Worm (Caenorhabditis elegans) whole organism, young adult: ENCODE results near the gene drd-5.

Experiments
- B0019.2 ChIP-seq: fragments of 200-800 bp; sonication (Bioruptor generic); conservative IDR thresholded peaks from 2 replicates; pipeline ENCODE4 v1.3.6; 2022; ENCODE audit warnings: missing genetic modification reagents, missing genetic modification characterization, missing compliant biosample characterization
- B0261.1 ChIP-seq: sonication (generic microtip); optimal IDR thresholded peaks from 2 replicates; lab custom pipeline; 2016; ENCODE audit warnings: mild to moderate bottlenecking, missing genetic modification characterization, moderate library complexity, missing compliant biosample characterization
- F33H1.4 ChIP-seq: fragments of 200-800 bp; sonication (Bioruptor generic); IDR thresholded peaks from 2 replicates; pipeline ENCODE4 v1.3.6; 2022; ENCODE audit warnings: missing genetic modification reagents, missing genetic modification characterization, missing compliant biosample characterization
- T07F8.4 ChIP-seq: sonication (generic microtip); optimal IDR thresholded peaks from 2 replicates; lab custom pipeline; 2016; ENCODE audit warnings: mild to moderate bottlenecking, missing genetic modification characterization, moderate library complexity, missing compliant biosample characterization
- Y53F4B.3 ChIP-seq: fragments of 200-800 bp; sonication (Bioruptor generic); IDR thresholded peaks from 2 replicates; pipeline ENCODE4 v1.3.6; 2022; ENCODE audit warnings: missing genetic modification reagents, missing genetic modification characterization, missing compliant biosample characterization
- Y56A3A.18 ChIP-seq: fragments of 200-800 bp; sonication (Bioruptor generic); IDR thresholded peaks from 2 replicates; pipeline ENCODE4 v1.3.6; 2022; ENCODE audit warnings: missing genetic modification reagents, missing genetic modification characterization, missing compliant biosample characterization
- Y95B8A.8 ChIP-seq: fragments of 200-800 bp; sonication (Bioruptor generic); IDR thresholded peaks from 2 replicates; pipeline ENCODE4 v1.3.6; 2022; ENCODE audit warnings: missing genetic modification reagents, missing genetic modification characterization, missing compliant biosample characterization
- akir-1 ChIP-seq: fragments of 200-800 bp; sonication (Bioruptor generic); optimal IDR thresholded peaks from 2 replicates; lab custom pipeline; 2018; ENCODE audit warnings: mild to moderate bottlenecking, missing genetic modification characterization, moderate library complexity, missing compliant biosample characterization
- ccch-3 ChIP-seq: fragments of 200-800 bp; sonication (Bioruptor generic); optimal IDR thresholded peaks from 2 replicates; lab custom pipeline; 2018; ENCODE audit warnings: mild to moderate bottlenecking, missing genetic modification characterization, missing compliant biosample characterization
- cebp-1 ChIP-seq, 2 experiments: fragments of 200-800 bp in 1 of 2; sonication (Bioruptor generic) in 1 of 2; sonication (generic microtip) in 1 of 2; IDR thresholded peaks in 1 of 2; optimal IDR thresholded peaks in 1 of 2; 2 replicates each; pipeline versions ENCODE4 v1.3.6 to Lab custom; 2017 to 2022; ENCODE audit warnings: missing compliant biosample characterization in 2 of 2, missing genetic modification characterization in 2 of 2, mild to moderate bottlenecking in 1 of 2, missing genetic modification reagents in 1 of 2, moderate library complexity in 1 of 2
- ceh-79 ChIP-seq: sonication (generic microtip); optimal IDR thresholded peaks from 2 replicates; lab custom pipeline; 2017; ENCODE audit warnings: mild to moderate bottlenecking, missing genetic modification characterization, missing compliant biosample characterization
- die-1 ChIP-seq: sonication (generic microtip); optimal IDR thresholded peaks from 2 replicates; lab custom pipeline; 2016; ENCODE audit warnings: missing genotype, mild to moderate bottlenecking, missing genetic modification characterization, missing compliant biosample characterization
- dox-1 ChIP-seq: fragments of 200-800 bp; sonication (Bioruptor generic); IDR thresholded peaks from 2 replicates; pipeline ENCODE4 v1.3.6; 2022; ENCODE audit warnings: missing genetic modification reagents, missing genetic modification characterization, missing compliant biosample characterization
- dpl-1 ChIP-seq: fragments of 150-350 bp; optimal IDR thresholded peaks from 2 replicates; lab custom pipeline; 2014; ENCODE audit warnings: missing biosample characterization, missing genetic modification reagents, missing genetic modification characterization
- ekl-4 ChIP-seq: fragments of 200-800 bp; sonication (Bioruptor generic); IDR thresholded peaks from 2 replicates; pipeline ENCODE4 v1.3.6; 2022; ENCODE audit warnings: missing genetic modification reagents, missing genetic modification characterization, missing compliant biosample characterization
- hsf-1 ChIP-seq: fragments of 200-800 bp; sonication (Bioruptor generic); IDR thresholded peaks from 2 replicates; pipeline ENCODE4 v1.3.6; 2022; ENCODE audit warnings: missing genetic modification reagents, missing genetic modification characterization, missing compliant biosample characterization
- let-607 ChIP-seq, 2 experiments: fragments of 200-800 bp in 1 of 2; sonication (Bioruptor generic) in 1 of 2; sonication (generic microtip) in 1 of 2; optimal IDR thresholded peaks; 2 replicates each; lab custom pipeline; 2016 to 2018; ENCODE audit warnings: mild to moderate bottlenecking in 2 of 2, missing compliant biosample characterization in 2 of 2, missing genetic modification characterization in 2 of 2, moderate library complexity in 2 of 2, missing genotype in 1 of 2
- lin-40 ChIP-seq: sonication (generic microtip); optimal IDR thresholded peaks from 2 replicates; lab custom pipeline; 2016; ENCODE audit warnings: missing genetic modification characterization, mild to moderate bottlenecking, missing compliant biosample characterization, missing genotype, missing genetic modification reagents
- lsl-1 ChIP-seq: fragments of 200-800 bp; sonication (Bioruptor generic); optimal IDR thresholded peaks from 2 replicates; lab custom pipeline; 2018; ENCODE audit warnings: mild to moderate bottlenecking, missing genetic modification characterization, moderate library complexity, missing compliant biosample characterization
- lsy-27 ChIP-seq: sonication (generic microtip); optimal IDR thresholded peaks from 2 replicates; lab custom pipeline; 2017; ENCODE audit warnings: missing genetic modification characterization, mild to moderate bottlenecking, missing compliant biosample characterization, antibody characterized with exemption, missing genotype, borderline replicate concordance; ENCODE audit not compliant: insufficient read depth
- mxl-1 ChIP-seq: sonication (generic microtip); optimal IDR thresholded peaks from 2 replicates; lab custom pipeline; 2016; ENCODE audit warnings: missing genetic modification characterization, missing compliant biosample characterization
- nhr-80 ChIP-seq: sonication (generic microtip); optimal IDR thresholded peaks from 2 replicates; lab custom pipeline; 2016; ENCODE audit warnings: missing genetic modification characterization, missing compliant biosample characterization
- pbrm-1 ChIP-seq: fragments of 200-800 bp; sonication (Bioruptor generic); IDR thresholded peaks from 2 replicates; pipeline ENCODE4 v1.3.6; 2022; ENCODE audit warnings: missing genetic modification reagents, missing genetic modification characterization, missing compliant biosample characterization
- pha-4 ChIP-seq: fragments of 150-350 bp; sonication (generic microtip); optimal IDR thresholded peaks from 2 replicates; lab custom pipeline; 2014; ENCODE audit warnings: missing biosample characterization, missing genetic modification reagents, missing genetic modification characterization
- repo-1 ChIP-seq: sonication (generic microtip); optimal IDR thresholded peaks from 2 replicates; lab custom pipeline; 2017; ENCODE audit warnings: mild to moderate bottlenecking, missing genetic modification characterization, missing compliant biosample characterization
- sdz-38 ChIP-seq: sonication (generic microtip); optimal IDR thresholded peaks from 2 replicates; lab custom pipeline; 2016; ENCODE audit warnings: missing genotype, missing genetic modification characterization, missing compliant biosample characterization
- snpc-1.3 ChIP-seq: sonication (generic microtip); optimal IDR thresholded peaks from 2 replicates; lab custom pipeline; 2017; ENCODE audit warnings: missing genetic modification characterization, mild to moderate bottlenecking, missing compliant biosample characterization, antibody characterized with exemption, moderate library complexity, missing genotype, missing genetic modification reagents; ENCODE audit not compliant: insufficient read depth
- snpc-4 ChIP-seq, 5 experiments: fragments of 150-350 bp in 1 of 5; sonication (generic microtip) in 4 of 5; optimal IDR thresholded peaks; 2 replicates each; lab custom pipeline; 2014 to 2018; ENCODE audit warnings: missing genetic modification characterization in 5 of 5, missing biosample characterization in 3 of 5, antibody characterized with exemption in 2 of 5, mild to moderate bottlenecking in 2 of 5, missing compliant biosample characterization in 2 of 5, missing genotype in 2 of 5, moderate library complexity in 2 of 5, missing genetic modification reagents in 1 of 5
- unc-62 ChIP-seq: fragments of 150-350 bp; optimal IDR thresholded peaks from 2 replicates; lab custom pipeline; 2014; ENCODE audit warnings: missing biosample characterization, missing genetic modification reagents, missing genetic modification characterization
- zfh-2 ChIP-seq: fragments of 200-800 bp; sonication (Bioruptor generic); conservative IDR thresholded peaks from 2 replicates; pipeline ENCODE4 v1.3.6; 2022; ENCODE audit warnings: missing genetic modification reagents, missing genetic modification characterization, missing compliant biosample characterization
- ztf-26 ChIP-seq: sonication (generic microtip); optimal IDR thresholded peaks from 2 replicates; lab custom pipeline; 2017; ENCODE audit warnings: missing genetic modification characterization, missing compliant biosample characterization
- ztf-6 ChIP-seq: fragments of 200-800 bp; sonication (Bioruptor generic); IDR thresholded peaks from 2 replicates; pipeline ENCODE4 v1.3.6; 2022; ENCODE audit warnings: missing genetic modification reagents, missing genetic modification characterization, missing compliant biosample characterization

drd-5 gene

ce11 chrX:8346248-8346647 lies at the start of gene drd-5:
TSS of gene drd-5 (minus strand) at chrX:8346348.
- TF ChIP-seq die-1 (tag; lab: Kevin White, UChicago) (no peak), B0019.2 (GFP tag; lab: Robert Waterston, UW) (no peak), Y53F4B.3 (GFP tag; lab: Robert Waterston, UW) (no peak), ztf-6 (GFP tag; lab: Robert Waterston, UW) (no peak), ccch-3 (GFP tag; lab: Kevin White, UChicago) (no peak), snpc-4 (GFP tag; optimal IDR thresholded peaks at IDR 0.05; lab: Kevin White, UChicago) (no peak), snpc-4 (tag; optimal IDR thresholded peaks at IDR 0.05; lab: Kevin White, UChicago) (no peak), repo-1 (tag; lab: Kevin White, UChicago) (no peak), ztf-26 (no peak)

ce11 chrX:8394279-8394678 lies 48.1 kb upstream of the drd-5 start:
- no peak for TF ChIP-seq Y95B8A.8 (GFP tag; lab: Robert Waterston, UW)
- no peak for TF ChIP-seq pbrm-1 (GFP tag; lab: Robert Waterston, UW)
- TF ChIP-seq sdz-38 (tag; lab: Kevin White, UChicago), result no peak
- no peak for TF ChIP-seq ceh-79 (tag; lab: Kevin White, UChicago)
- no peak for TF ChIP-seq zfh-2 (GFP tag; lab: Robert Waterston, UW)
- TF ChIP-seq snpc-1.3 (tag; lab: Kevin White, UChicago), result no peak
- no peak for TF ChIP-seq B0261.1 (tag; lab: Kevin White, UChicago)
- no peak for TF ChIP-seq dpl-1 (GFP tag; lab: Kevin White, UChicago)
- no peak for TF ChIP-seq F33H1.4 (GFP tag; lab: Robert Waterston, UW)

ce11 chrX:8392539-8392996 lies 46.4 kb upstream of the drd-5 start, which contains the start of gene wrk-1:
TSS of gene wrk-1 (minus strand) at chrX:8392589.
- peak; percentile 65 for TF ChIP-seq nhr-80 (tag; lab: Kevin White, UChicago)
- peak; percentile 40; the same call in 1 of the 2 replicates for TF ChIP-seq dox-1 (GFP tag; lab: Robert Waterston, UW)
- TF ChIP-seq hsf-1 (GFP tag; lab: Robert Waterston, UW), result no peak
- TF ChIP-seq, all 124 proteins: peak for 2

ce11 chrX:8391505-8391904 lies 45.4 kb upstream of the drd-5 start:
- TF ChIP-seq let-607 (tag; optimal IDR thresholded peaks at IDR 0.05; lab: Kevin White, UChicago), result no peak
- TF ChIP-seq ekl-4 (GFP tag; lab: Robert Waterston, UW), result no peak
- TF ChIP-seq nhr-80 (tag; lab: Kevin White, UChicago), result no peak
- TF ChIP-seq Y56A3A.18 (GFP tag; lab: Robert Waterston, UW), result no peak
- TF ChIP-seq unc-62 (GFP tag; lab: Kevin White, UChicago), result no peak
- no peak for TF ChIP-seq akir-1 (GFP tag; lab: Kevin White, UChicago)
- TF ChIP-seq lsl-1 (GFP tag; lab: Kevin White, UChicago), result no peak
- TF ChIP-seq cebp-1 (GFP tag; IDR thresholded peaks at IDR 0.05; lab: Robert Waterston, UW), result no peak
- no peak for TF ChIP-seq cebp-1 (tag; optimal IDR thresholded peaks at IDR 0.05; lab: Kevin White, UChicago)
- TF ChIP-seq ceh-79 (tag; lab: Kevin White, UChicago), result no peak
- TF ChIP-seq T07F8.4 (tag; lab: Kevin White, UChicago), result no peak
- TF ChIP-seq lsy-27 (tag; lab: Kevin White, UChicago), result no peak
- no peak for TF ChIP-seq dox-1 (GFP tag; lab: Robert Waterston, UW)
- TF ChIP-seq lin-40, result no peak
- TF ChIP-seq mxl-1, result no peak
- TF ChIP-seq pha-4, result no peak
